Worm (Caenorhabditis elegans): ENCODE measurements around the gene acl-2.

acl-2 gene

DNA sequence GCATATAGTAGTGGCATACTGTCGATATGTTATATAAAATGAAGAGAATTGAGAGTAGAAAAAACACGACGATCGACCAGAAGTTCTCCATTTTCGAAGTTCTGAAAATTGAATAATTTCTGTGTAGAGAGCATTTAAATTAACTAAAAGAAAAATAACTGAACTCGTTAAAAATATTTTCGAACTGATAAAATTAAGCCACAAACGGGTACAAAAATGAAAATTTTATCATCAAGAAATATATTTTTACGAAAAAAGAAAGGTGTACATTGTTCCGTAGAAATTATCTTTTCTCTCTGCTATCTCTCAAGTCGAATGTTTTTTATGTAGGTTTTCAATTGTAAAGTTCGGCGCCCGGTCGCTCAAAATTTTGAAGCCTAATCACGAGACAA lies at the start of gene acl-2:
TSS of gene acl-2 (minus strand) at position 101 of the 392 bp plus-strand sequence.
- TF ChIP-seq ztf-22 (GFP tag; optimal IDR thresholded peaks at IDR 0.05) (no peak), F39B2.1 (GFP tag; IDR thresholded peaks at IDR 0.05) (no peak), ama-1 (optimal IDR thresholded peaks at IDR 0.05) (no peak), ama-1 (GFP tag; optimal IDR thresholded peaks at IDR 0.05) (no peak), hlh-12 (tag; optimal IDR thresholded peaks at IDR 0.05) (no peak), hmg-20 (GFP tag; IDR thresholded peaks at IDR 0.05) (no peak), egrh-3 (GFP tag; IDR thresholded peaks at IDR 0.05) (no peak), athp-1 (tag; optimal IDR thresholded peaks at IDR 0.05) (no peak), madf-6 (GFP tag; IDR thresholded peaks at IDR 0.05) (no peak), egl-44 (GFP tag; IDR thresholded peaks at IDR 0.05) (no peak), zfh-2 (GFP tag; conservative IDR thresholded peaks at IDR 0.05) (no peak), unc-62 (GFP tag; optimal IDR thresholded peaks at IDR 0.05) (no peak), lsy-27 (tag; optimal IDR thresholded peaks at IDR 0.05; ENCODE audit: borderline replicate concordance, insufficient read depth) (no peak), dox-1 (GFP tag; IDR thresholded peaks at IDR 0.05) (no peak), T07F8.4 (tag; optimal IDR thresholded peaks at IDR 0.05) (no peak)

DNA sequence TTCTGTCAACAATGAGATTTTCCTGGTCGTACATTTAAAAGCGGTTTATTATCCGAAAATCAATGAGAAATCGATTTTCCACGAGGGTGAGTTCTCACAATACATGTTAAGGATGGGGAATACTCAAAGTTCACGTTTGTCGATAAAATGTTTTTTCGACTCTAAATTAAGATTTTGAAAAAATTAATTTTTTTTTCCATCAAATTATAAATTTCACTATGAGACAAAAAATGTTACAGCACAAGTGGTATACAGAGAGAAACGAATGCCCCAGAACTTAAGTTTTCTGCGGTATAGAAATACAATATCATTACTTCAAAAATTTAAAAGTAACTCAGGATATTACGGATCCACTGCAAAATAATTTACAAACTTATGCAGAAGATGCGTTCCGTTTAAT lies 47.4 kb upstream of the acl-2 start, which contains the start of gene R04B5.1:
TSS of gene R04B5.1 (minus strand) at position 101 of the 400 bp plus-strand sequence.
- TF ChIP-seq egl-44 (GFP tag; IDR thresholded peaks at IDR 0.05) (no peak), F57A8.1 (GFP tag; optimal IDR thresholded peaks at IDR 0.05) (no peak), tlf-1 (GFP tag; optimal IDR thresholded peaks at IDR 0.05) (no peak), hrde-1 (tag; optimal IDR thresholded peaks at IDR 0.05; ENCODE audit: borderline replicate concordance) (no peak), sptf-2 (GFP tag; optimal IDR thresholded peaks at IDR 0.05) (no peak), nfya-2 (GFP tag; IDR thresholded peaks at IDR 0.05) (no peak), F52B5.7 (tag; optimal IDR thresholded peaks at IDR 0.05) (no peak), zfh-2 (GFP tag; conservative IDR thresholded peaks at IDR 0.05) (no peak), hlh-26 (GFP tag; conservative IDR thresholded peaks at IDR 0.05) (no peak), hlh-12 (tag; optimal IDR thresholded peaks at IDR 0.05) (no peak), xnd-1 (tag; optimal IDR thresholded peaks at IDR 0.05) (no peak), D2030.7 (GFP tag; IDR thresholded peaks at IDR 0.05) (no peak), ceh-100 (GFP tag; IDR thresholded peaks at IDR 0.05) (no peak), ztf-26 (tag; optimal IDR thresholded peaks at IDR 0.05) (no peak), mcd-1 (GFP tag; IDR thresholded peaks at IDR 0.05) (no peak), F33H1.4 (GFP tag; IDR thresholded peaks at IDR 0.05) (no peak), nfyb-1 (GFP tag; IDR thresholded peaks at IDR 0.05) (no peak), ceh-27 (GFP tag; optimal IDR thresholded peaks at IDR 0.05) (no peak), T07F8.4 (tag; optimal IDR thresholded peaks at IDR 0.05) (no peak)

DNA sequence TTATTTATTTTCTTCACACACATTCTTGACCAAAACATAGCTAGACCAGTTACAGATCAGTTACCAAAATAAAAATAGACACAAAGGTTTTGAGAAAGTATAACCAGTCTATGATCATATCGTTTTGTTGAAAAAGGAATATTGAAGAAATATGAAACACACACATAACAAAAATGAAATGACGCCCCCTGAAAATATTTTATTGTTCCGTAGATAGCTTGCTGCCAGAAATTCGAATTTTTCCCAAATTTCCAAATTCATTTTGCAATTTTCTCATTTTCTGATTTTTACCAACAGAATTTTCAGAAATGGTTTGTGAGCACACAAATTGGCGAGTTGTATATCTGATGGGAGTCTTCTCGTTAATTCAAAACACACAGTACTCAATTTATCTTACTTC lies 44.5 kb upstream of the acl-2 start, which contains the start of gene F57A8.7:
TSS of gene F57A8.7 (plus strand) at position 301 of the 400 bp plus-strand sequence.
- no peak for TF ChIP-seq B0336.3 (GFP tag; IDR thresholded peaks at IDR 0.05)
- TF ChIP-seq T26A5.8 (tag; optimal IDR thresholded peaks at IDR 0.05): no peak
- no peak for TF ChIP-seq lin-35 (GFP tag; optimal IDR thresholded peaks at IDR 0.05)
- no peak for TF ChIP-seq sdz-38 (tag; optimal IDR thresholded peaks at IDR 0.05)
- no peak for TF ChIP-seq xnd-1 (tag; optimal IDR thresholded peaks at IDR 0.05)
- no peak for TF ChIP-seq B0035.1 (tag; optimal IDR thresholded peaks at IDR 0.05)
- no peak for TF ChIP-seq sea-2 (GFP tag; IDR thresholded peaks at IDR 0.05)
- no peak for TF ChIP-seq lag-1 (GFP tag; IDR thresholded peaks at IDR 0.05)
- TF ChIP-seq ztf-6 (GFP tag; IDR thresholded peaks at IDR 0.05): no peak
- TF ChIP-seq attf-6 (GFP tag; IDR thresholded peaks at IDR 0.05): no peak
- no peak for TF ChIP-seq C17E4.6 (GFP tag; IDR thresholded peaks at IDR 0.05)
- no peak for TF ChIP-seq nhr-80 (tag; optimal IDR thresholded peaks at IDR 0.05)
- TF ChIP-seq aptf-3 (GFP tag; IDR thresholded peaks at IDR 0.05): no peak
- TF ChIP-seq ets-4 (GFP tag; optimal IDR thresholded peaks at IDR 0.05): no peak
- no peak for TF ChIP-seq Y53F4B.3 (GFP tag; IDR thresholded peaks at IDR 0.05)
